Worm (Caenorhabditis elegans) whole organism, mixed stage, embryonic: ENCODE measurements around the gene str-169.

Experiments
- M03D4.4 ChIP-seq: sonication (generic microtip); optimal IDR thresholded peaks from 2 replicates; lab custom pipeline; 2017; ENCODE audit warnings: mild to moderate bottlenecking, missing genetic modification characterization, missing compliant biosample characterization
- bed-3 ChIP-seq: fragments of 200-800 bp; sonication (Bioruptor generic); optimal IDR thresholded peaks from 3 replicates; lab custom pipeline; 2018; ENCODE audit warnings: mild to moderate bottlenecking, missing genetic modification characterization, moderate library complexity, missing compliant biosample characterization
- blmp-1 ChIP-seq: fragments of 150-350 bp; optimal IDR thresholded peaks from 2 replicates; lab custom pipeline; 2014; ENCODE audit warnings: missing biosample characterization, missing genetic modification characterization
- ceh-39 ChIP-seq: fragments of 150-350 bp; optimal IDR thresholded peaks from 2 replicates; lab custom pipeline; 2014; ENCODE audit warnings: missing biosample characterization, missing genetic modification characterization
- ceh-43 ChIP-seq: fragments of 200-800 bp; sonication (Bioruptor generic); optimal IDR thresholded peaks from 2 replicates; lab custom pipeline; 2018; ENCODE audit warnings: mild to moderate bottlenecking, missing genetic modification characterization, moderate library complexity, missing compliant biosample characterization
- ceh-83 ChIP-seq: fragments of 200-800 bp; sonication (Bioruptor generic); optimal IDR thresholded peaks from 2 replicates; lab custom pipeline; 2018; ENCODE audit warnings: mild to moderate bottlenecking, missing genetic modification characterization, missing compliant biosample characterization
- ces-1 ChIP-seq: fragments of 150-350 bp; optimal IDR thresholded peaks from 2 replicates; lab custom pipeline; 2014; ENCODE audit warnings: missing biosample characterization, missing genetic modification reagents, missing genetic modification characterization
- cnd-1 ChIP-seq: fragments of 200-800 bp; sonication (Bioruptor generic); optimal IDR thresholded peaks from 2 replicates; lab custom pipeline; 2018; ENCODE audit warnings: mild to moderate bottlenecking, missing genetic modification characterization, missing compliant biosample characterization
- elt-3 ChIP-seq: fragments of 150-350 bp; optimal IDR thresholded peaks from 2 replicates; lab custom pipeline; 2014; ENCODE audit warnings: missing biosample characterization, missing genetic modification characterization
- flh-1 ChIP-seq: fragments of 200-800 bp; sonication (Bioruptor generic); optimal IDR thresholded peaks from 2 replicates; lab custom pipeline; 2018; ENCODE audit warnings: mild to moderate bottlenecking, missing genetic modification characterization, moderate library complexity, missing compliant biosample characterization
- ham-2 ChIP-seq: fragments of 200-800 bp; sonication (Bioruptor generic); optimal IDR thresholded peaks from 2 replicates; lab custom pipeline; 2018; ENCODE audit warnings: mild to moderate bottlenecking, missing genetic modification characterization, missing compliant biosample characterization
- hlh-1 ChIP-seq: fragments of 150-350 bp; optimal IDR thresholded peaks from 2 replicates; lab custom pipeline; 2014; ENCODE audit warnings: missing biosample characterization, missing genetic modification reagents, missing genetic modification characterization
- lin-13 ChIP-seq: fragments of 150-350 bp; optimal IDR thresholded peaks from 2 replicates; lab custom pipeline; 2014; ENCODE audit warnings: missing biosample characterization, missing genetic modification characterization
- lsy-2 ChIP-seq: fragments of 150-350 bp; optimal IDR thresholded peaks from 2 replicates; lab custom pipeline; 2014; ENCODE audit warnings: missing biosample characterization, missing genetic modification characterization
- mab-5 ChIP-seq: fragments of 150-350 bp; optimal IDR thresholded peaks from 2 replicates; lab custom pipeline; 2014; ENCODE audit warnings: missing biosample characterization, missing genetic modification characterization
- mls-2 ChIP-seq: sonication (generic microtip); optimal IDR thresholded peaks from 2 replicates; lab custom pipeline; 2016; ENCODE audit warnings: mild to moderate bottlenecking, missing genetic modification characterization, moderate library complexity, missing compliant biosample characterization
- nhr-12 ChIP-seq: fragments of 150-350 bp; optimal IDR thresholded peaks from 2 replicates; lab custom pipeline; 2014; ENCODE audit warnings: missing biosample characterization, missing genetic modification characterization
- nhr-2 ChIP-seq: fragments of 150-350 bp; optimal IDR thresholded peaks from 2 replicates; lab custom pipeline; 2014; ENCODE audit warnings: missing biosample characterization, missing genetic modification characterization
- nhr-237 ChIP-seq: fragments of 150-350 bp; optimal IDR thresholded peaks from 2 replicates; lab custom pipeline; 2014; ENCODE audit warnings: missing biosample characterization, missing genetic modification characterization
- nhr-28 ChIP-seq: fragments of 150-350 bp; optimal IDR thresholded peaks from 2 replicates; lab custom pipeline; 2014; ENCODE audit warnings: missing biosample characterization, missing genetic modification characterization
- sem-2 ChIP-seq: fragments of 200-800 bp; sonication (Bioruptor generic); optimal IDR thresholded peaks from 2 replicates; lab custom pipeline; 2018; ENCODE audit warnings: mild to moderate bottlenecking, missing genetic modification characterization, missing compliant biosample characterization
- snpc-4 ChIP-seq: fragments of 150-350 bp; optimal IDR thresholded peaks from 2 replicates; lab custom pipeline; 2014; ENCODE audit warnings: missing biosample characterization, missing genetic modification characterization
- tbx-8 ChIP-seq: fragments of 200-800 bp; sonication (Bioruptor generic); optimal IDR thresholded peaks from 2 replicates; lab custom pipeline; 2018; ENCODE audit warnings: mild to moderate bottlenecking, missing genetic modification characterization, moderate library complexity, missing compliant biosample characterization
- unc-120 ChIP-seq: sonication (generic microtip); optimal IDR thresholded peaks from 2 replicates; lab custom pipeline; 2017; ENCODE audit warnings: missing genetic modification characterization, missing compliant biosample characterization; ENCODE audit not compliant: poor library complexity, severe bottlenecking
- unc-39 ChIP-seq: fragments of 150-350 bp; optimal IDR thresholded peaks from 2 replicates; lab custom pipeline; 2014; ENCODE audit warnings: missing biosample characterization, missing genetic modification characterization
- unc-62 ChIP-seq: fragments of 150-350 bp; optimal IDR thresholded peaks from 2 replicates; lab custom pipeline; 2014; ENCODE audit warnings: missing biosample characterization, missing genetic modification reagents, missing genetic modification characterization
- zip-8 ChIP-seq: fragments of 150-350 bp; optimal IDR thresholded peaks from 2 replicates; lab custom pipeline; 2014; ENCODE audit warnings: missing biosample characterization, missing genetic modification characterization

The str-169 gene

ce11 chrIV:4969419-4969818 is 23.5 kb downstream of the str-169 start, which contains the start of gene Y9C9A.13:
Gene Y9C9A.13 (minus strand): TSS chrIV:4969519.
- TF ChIP-seq lsy-2 (tag; lab: Kevin White, UChicago) (no peak), unc-39 (tag; lab: Kevin White, UChicago) (no peak), cnd-1 (tag; lab: Kevin White, UChicago) (no peak)

- TF ChIP-seq zip-8 (tag; lab: Kevin White, UChicago), result no peak
- TF ChIP-seq blmp-1 (tag; lab: Kevin White, UChicago), result no peak
- no peak for TF ChIP-seq flh-1 (GFP tag; lab: Kevin White, UChicago)
- TF ChIP-seq unc-39 (tag; lab: Kevin White, UChicago), result no peak
- TF ChIP-seq ham-2 (GFP tag; lab: Kevin White, UChicago), result no peak
- no peak for TF ChIP-seq hlh-1
- TF ChIP-seq nhr-28 (tag; lab: Kevin White, UChicago), result no peak
- no peak for TF ChIP-seq M03D4.4 (tag; lab: Kevin White, UChicago)
- no peak for TF ChIP-seq unc-62 (GFP tag; lab: Kevin White, UChicago)
- no peak for TF ChIP-seq cnd-1 (tag; lab: Kevin White, UChicago)
- TF ChIP-seq lin-13, result no peak
- TF ChIP-seq tbx-8, result no peak
- TF ChIP-seq sem-2 (GFP tag; lab: Kevin White, UChicago), result no peak
Measured at ce11 chrIV:4975995-4976394, 30.1 kb downstream of the str-169 start, which contains the start of gene Y9C9A.16. Gene Y9C9A.16 (minus strand): TSS chrIV:4976125.

ce11 chrIV:4977176-4977693 is 31.4 kb downstream of the str-169 start, which contains the start of gene E03H12.5:
Gene E03H12.5 (plus strand): TSS chrIV:4977226.
- no peak for TF ChIP-seq snpc-4 (tag; lab: Kevin White, UChicago)

ce11 chrIV:4981027-4981426 is 35.2 kb downstream of the str-169 start, which contains the start of gene srz-24:
Gene srz-24 (minus strand): TSS chrIV:4981127.
- TF ChIP-seq nhr-28 (tag; lab: Kevin White, UChicago), result no peak
- no peak for TF ChIP-seq ceh-39 (tag; lab: Kevin White, UChicago)
- TF ChIP-seq unc-39 (tag; lab: Kevin White, UChicago), result no peak
- no peak for TF ChIP-seq zip-8 (tag; lab: Kevin White, UChicago)
- no peak for TF ChIP-seq ces-1 (GFP tag; lab: Kevin White, UChicago)
- TF ChIP-seq nhr-12 (tag; lab: Kevin White, UChicago), result no peak
- no peak for TF ChIP-seq blmp-1 (tag; lab: Kevin White, UChicago)
- no peak for TF ChIP-seq sem-2 (GFP tag; lab: Kevin White, UChicago)
- TF ChIP-seq lin-13, result no peak
- no peak for TF ChIP-seq lsy-2 (tag; lab: Kevin White, UChicago)
- TF ChIP-seq, all 35 proteins: peak for 0

ce11 chrIV:4982477-4982876 is 36.6 kb downstream of the str-169 start, which contains the start of gene E03H12.4:
Gene E03H12.4 (plus strand): TSS chrIV:4982596.
- TF ChIP-seq unc-62 (GFP tag; lab: Kevin White, UChicago) (no peak), sem-2 (GFP tag; lab: Kevin White, UChicago) (no peak), unc-120 (tag; lab: Kevin White, UChicago) (no peak), tbx-8 (no peak), nhr-2 (tag; lab: Kevin White, UChicago) (no peak), zip-8 (tag; lab: Kevin White, UChicago) (no peak), bed-3 (GFP tag; lab: Kevin White, UChicago) (no peak), nhr-237 (tag; lab: Kevin White, UChicago) (no peak), ceh-83 (GFP tag; lab: Kevin White, UChicago) (no peak), elt-3 (no peak), ham-2 (GFP tag; lab: Kevin White, UChicago) (no peak), ceh-43 (GFP tag; lab: Kevin White, UChicago) (no peak), mls-2 (tag; lab: Kevin White, UChicago) (no peak), mab-5 (tag; lab: Kevin White, UChicago) (no peak)

- no peak for TF ChIP-seq nhr-237 (tag; lab: Kevin White, UChicago)
- TF ChIP-seq lin-13, result no peak
- TF ChIP-seq elt-3, result no peak
- no peak for TF ChIP-seq zip-8 (tag; lab: Kevin White, UChicago)
- TF ChIP-seq flh-1 (GFP tag; lab: Kevin White, UChicago), result no peak
- no peak for TF ChIP-seq nhr-12 (tag; lab: Kevin White, UChicago)
- no peak for TF ChIP-seq ceh-43 (GFP tag; lab: Kevin White, UChicago)
- TF ChIP-seq bed-3 (GFP tag; lab: Kevin White, UChicago), result no peak
- TF ChIP-seq M03D4.4 (tag; lab: Kevin White, UChicago), result no peak
- no peak for TF ChIP-seq tbx-8
- no peak for TF ChIP-seq ceh-39 (tag; lab: Kevin White, UChicago)
- no peak for TF ChIP-seq ces-1 (GFP tag; lab: Kevin White, UChicago)
- TF ChIP-seq hlh-1, result no peak
- TF ChIP-seq, all 35 proteins: peak for 0
Measured at ce11 chrIV:4983746-4984145, 37.9 kb downstream of the str-169 start, which contains the start of gene clec-176. Gene clec-176 (plus strand): TSS chrIV:4984046.
